Worm (Caenorhabditis elegans): ENCODE results near the gene C27D9.1.
A peak's percentile ranks its signal among the peaks of the same experiment; 100 is the strongest.

DNA sequence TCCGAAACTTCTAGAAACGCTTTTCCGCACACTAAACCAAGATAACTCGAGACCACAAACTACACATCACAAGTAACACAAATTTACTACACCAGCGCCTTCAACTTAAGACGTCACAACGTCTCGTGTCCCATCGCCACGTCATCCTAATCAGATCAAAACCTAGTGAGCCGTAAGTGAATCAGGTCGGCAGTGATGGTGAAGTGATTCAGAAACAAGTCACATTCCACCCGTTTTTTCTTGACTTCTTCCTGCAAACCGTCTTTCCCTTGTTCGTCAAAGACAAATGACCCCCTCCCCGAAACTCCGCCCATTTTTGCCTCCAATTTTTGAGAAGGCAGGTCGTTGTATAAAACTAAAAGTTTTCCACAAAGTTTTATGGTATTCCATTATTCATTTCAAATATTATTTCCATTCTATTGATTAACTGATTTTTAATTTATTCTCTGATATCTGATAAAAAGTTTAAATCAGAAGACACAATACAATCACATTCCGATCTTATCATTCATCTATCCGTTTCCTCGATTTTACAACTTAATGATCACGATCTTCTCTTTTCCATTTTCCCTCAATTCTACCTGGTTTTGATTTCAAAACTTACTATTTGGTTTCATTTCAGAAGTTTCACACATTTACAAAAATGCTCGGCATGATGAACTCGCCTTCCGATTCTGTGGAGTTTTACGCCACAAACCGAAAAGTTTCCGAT, 9.5 kb downstream of the C27D9.1 start, which contains the start of gene F26G1.2:
- TF ChIP-seq mab-9 (GFP tag; IDR thresholded peaks at IDR 0.05) (no peak), nhr-237 (tag; optimal IDR thresholded peaks at IDR 0.05) (no peak), lsy-2 (tag; optimal IDR thresholded peaks at IDR 0.05) (peak in 1 of 2 experiments; percentile 24), mep-1 (tag; optimal IDR thresholded peaks at IDR 0.05) (no peak), lin-35 (GFP tag; optimal IDR thresholded peaks at IDR 0.05) (peak in 1 of 2 experiments; percentile 32), fkh-10 (GFP tag; optimal IDR thresholded peaks at IDR 0.05) (no peak), unc-30 (tag; optimal IDR thresholded peaks at IDR 0.05) (no peak), nhr-12 (tag; optimal IDR thresholded peaks at IDR 0.05) (no peak), ama-1 (optimal IDR thresholded peaks at IDR 0.05) (no peak)
